Worm (Caenorhabditis elegans) whole organism, L4 larva: Measurements from ENCODE around the gene B0303.16.

ENCODE experiments used
- ctbp-1 ChIP-seq: fragments of 200-800 bp; sonication (Bioruptor generic); IDR thresholded peaks from 2 replicates; pipeline ENCODE4 v1.3.6; 2022; ENCODE audit warnings: missing genetic modification reagents, missing genetic modification characterization, missing compliant biosample characterization
- dve-1 ChIP-seq: sonication (generic microtip); optimal IDR thresholded peaks from 2 replicates; lab custom pipeline; 2017; ENCODE audit warnings: antibody characterized with exemption, mild to moderate bottlenecking, missing genetic modification characterization, missing compliant biosample characterization; ENCODE audit not compliant: insufficient read depth
- egl-27 ChIP-seq: sonication (generic microtip); optimal IDR thresholded peaks from 3 replicates; lab custom pipeline; 2017; ENCODE audit warnings: missing biosample characterization, missing genetic modification reagents, missing genetic modification characterization
- nhr-237 ChIP-seq: sonication (generic microtip); optimal IDR thresholded peaks from 2 replicates; lab custom pipeline; 2017; ENCODE audit warnings: missing biosample characterization, missing genetic modification characterization
- nhr-76 ChIP-seq: fragments of 150-350 bp; optimal IDR thresholded peaks from 2 replicates; lab custom pipeline; 2014; ENCODE audit warnings: missing biosample characterization, missing genetic modification characterization
- nhr-77 ChIP-seq: fragments of 150-350 bp; optimal IDR thresholded peaks from 2 replicates; lab custom pipeline; 2014; ENCODE audit warnings: missing biosample characterization, missing genetic modification characterization
- pha-4 ChIP-seq, 2 experiments: fragments of 150-350 bp in 1 of 2; fragments of 200-800 bp in 1 of 2; sonication (Bioruptor generic) in 1 of 2; IDR thresholded peaks in 1 of 2; optimal IDR thresholded peaks in 1 of 2; 2 replicates each; pipeline versions ENCODE4 v1.3.6 to Lab custom; 2014 to 2022; ENCODE audit warnings: missing genetic modification characterization in 2 of 2, missing genetic modification reagents in 2 of 2, missing biosample characterization in 1 of 2, missing compliant biosample characterization in 1 of 2
- saeg-2 ChIP-seq: fragments of 200-800 bp; sonication (Bioruptor generic); IDR thresholded peaks from 2 replicates; pipeline ENCODE4 v1.3.6; 2022; ENCODE audit warnings: missing genetic modification reagents, missing genetic modification characterization, missing compliant biosample characterization
- set-16 ChIP-seq: fragments of 200-800 bp; sonication (Bioruptor generic); IDR thresholded peaks from 2 replicates; pipeline ENCODE4 v1.3.6; 2022; ENCODE audit warnings: missing genetic modification reagents, missing genetic modification characterization, missing compliant biosample characterization
- skn-1 ChIP-seq: fragments of 150-350 bp; optimal IDR thresholded peaks from 2 replicates; lab custom pipeline; 2014; ENCODE audit warnings: missing biosample characterization, missing genetic modification characterization
- unc-39 ChIP-seq: sonication (generic microtip); optimal IDR thresholded peaks from 2 replicates; lab custom pipeline; 2017; ENCODE audit warnings: missing biosample characterization, missing genetic modification characterization

DNA sequence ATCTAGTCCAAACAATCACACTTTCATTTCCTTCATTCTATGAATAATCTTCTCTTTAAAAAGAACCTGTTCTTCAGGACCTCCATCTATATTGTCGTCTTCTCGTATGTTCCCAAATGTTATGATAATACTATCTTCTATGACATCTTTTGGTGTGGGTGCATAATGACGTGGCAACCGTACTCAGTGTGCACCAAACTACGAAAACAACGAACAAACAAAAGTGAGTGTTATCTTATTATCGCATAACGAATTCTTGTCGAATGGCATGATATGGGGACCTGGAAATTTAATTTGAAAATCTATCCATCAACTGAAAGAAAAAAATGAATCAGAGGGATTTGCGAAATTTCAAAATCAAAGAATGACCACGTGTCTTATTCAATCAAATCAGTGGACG is 48.8 kb upstream of the B0303.16 start:
- TF ChIP-seq pha-4 (GFP tag; IDR thresholded peaks at IDR 0.05; lab: Robert Waterston, UW) (no peak), pha-4 (tag; optimal IDR thresholded peaks at IDR 0.05; lab: Kevin White, UChicago) (no peak), set-16 (GFP tag; lab: Robert Waterston, UW) (no peak), dve-1 (no peak), unc-39 (tag; lab: Kevin White, UChicago) (no peak), egl-27 (no peak), nhr-77 (tag; lab: Kevin White, UChicago) (no peak), nhr-237 (no peak), skn-1 (tag; lab: Kevin White, UChicago) (no peak), saeg-2 (GFP tag; lab: Robert Waterston, UW) (no peak), nhr-76 (tag; lab: Kevin White, UChicago) (no peak), ctbp-1 (GFP tag; lab: Robert Waterston, UW) (no peak)
